Worm (Caenorhabditis elegans) whole organism, early embryonic: Measurements from ENCODE around the gene hot-7.

Experiments
- B0310.2 ChIP-seq: sonication (generic microtip); optimal IDR thresholded peaks from 2 replicates; lab custom pipeline; 2016; ENCODE audit warnings: mild to moderate bottlenecking, missing genetic modification characterization, missing compliant biosample characterization
- F13C5.2 ChIP-seq: sonication (generic microtip); optimal IDR thresholded peaks from 2 replicates; lab custom pipeline; 2017; ENCODE audit warnings: mild to moderate bottlenecking, missing genetic modification characterization, inconsistent platforms, missing compliant biosample characterization
- aly-1 ChIP-seq: sonication (generic microtip); optimal IDR thresholded peaks from 2 replicates; lab custom pipeline; 2016; ENCODE audit warnings: missing genetic modification characterization, missing compliant biosample characterization
- ama-1 ChIP-seq: fragments of 150-350 bp; optimal IDR thresholded peaks from 2 replicates; lab custom pipeline; 2014
- ceh-13 ChIP-seq: fragments of 200-800 bp; sonication (Bioruptor generic); optimal IDR thresholded peaks from 2 replicates; lab custom pipeline; 2018; ENCODE audit warnings: mild to moderate bottlenecking, missing genetic modification characterization, missing compliant biosample characterization
- ceh-36 ChIP-seq: sonication (generic microtip); optimal IDR thresholded peaks from 2 replicates; lab custom pipeline; 2016; ENCODE audit warnings: missing genetic modification characterization, inconsistent platforms, missing compliant biosample characterization
- ets-7 ChIP-seq: sonication (generic microtip); optimal IDR thresholded peaks from 2 replicates; lab custom pipeline; 2016; ENCODE audit warnings: missing genotype, missing genetic modification characterization, missing compliant biosample characterization
- flt-1 ChIP-seq: fragments of 200-800 bp; sonication (Bioruptor generic); IDR thresholded peaks from 2 replicates; pipeline ENCODE4 v1.3.6; 2022; ENCODE audit warnings: missing genetic modification characterization, missing compliant biosample characterization
- hmbx-1 ChIP-seq: sonication (generic microtip); optimal IDR thresholded peaks from 2 replicates; lab custom pipeline; 2016; ENCODE audit warnings: mild to moderate bottlenecking, missing genetic modification characterization, missing compliant biosample characterization
- hmg-4 ChIP-seq: fragments of 200-800 bp; sonication (Bioruptor generic); optimal IDR thresholded peaks from 2 replicates; lab custom pipeline; 2018; ENCODE audit warnings: mild to moderate bottlenecking, missing genetic modification characterization, missing compliant biosample characterization
- hnd-1 ChIP-seq: sonication (generic microtip); optimal IDR thresholded peaks from 2 replicates; lab custom pipeline; 2016; ENCODE audit warnings: missing genetic modification characterization, missing compliant biosample characterization
- pes-1 ChIP-seq: fragments of 200-800 bp; sonication (Bioruptor generic); IDR thresholded peaks from 2 replicates; pipeline ENCODE4 v1.3.6; 2022; ENCODE audit warnings: missing genetic modification reagents, missing genetic modification characterization, missing compliant biosample characterization
- scrt-1 ChIP-seq: fragments of 200-800 bp; sonication (Bioruptor generic); IDR thresholded peaks from 2 replicates; pipeline ENCODE4 v1.3.6; 2022; ENCODE audit warnings: missing genetic modification characterization, missing compliant biosample characterization
- sea-1 ChIP-seq: fragments of 200-800 bp; sonication (Bioruptor generic); conservative IDR thresholded peaks from 2 replicates; pipeline ENCODE4 v1.3.6; 2022; ENCODE audit warnings: missing genetic modification characterization, missing compliant biosample characterization
- tbx-11 ChIP-seq: fragments of 200-800 bp; sonication (Bioruptor generic); IDR thresholded peaks from 2 replicates; pipeline ENCODE4 v1.3.6; 2022; ENCODE audit warnings: missing genetic modification characterization, missing compliant biosample characterization
- tbx-37 ChIP-seq: fragments of 200-800 bp; sonication (Bioruptor generic); conservative IDR thresholded peaks from 2 replicates; pipeline ENCODE4 v1.3.6; 2022; ENCODE audit warnings: missing genetic modification reagents, missing genetic modification characterization, missing compliant biosample characterization
- tra-4 ChIP-seq: sonication (generic microtip); optimal IDR thresholded peaks from 2 replicates; lab custom pipeline; 2017; ENCODE audit warnings: missing genetic modification characterization, missing compliant biosample characterization

The hot-7 gene

ce11 chrII:14242259-14242658 is 31.0 kb downstream of the hot-7 start:
- TF ChIP-seq scrt-1, result no peak
- TF ChIP-seq tra-4 (tag; lab: Kevin White, UChicago), result no peak
- no peak for TF ChIP-seq ets-7
- TF ChIP-seq hmbx-1, result no peak
- TF ChIP-seq F13C5.2 (tag; lab: Kevin White, UChicago), result no peak
- no peak for TF ChIP-seq ama-1 (lab: Kevin White, UChicago)
- no peak for TF ChIP-seq hnd-1
- no peak for TF ChIP-seq sea-1 (GFP tag; lab: Robert Waterston, UW)
- no peak for TF ChIP-seq tbx-11
- no peak for TF ChIP-seq aly-1 (tag; lab: Kevin White, UChicago)
- no peak for TF ChIP-seq B0310.2 (tag; lab: Kevin White, UChicago)
- no peak for TF ChIP-seq flt-1 (GFP tag; lab: Robert Waterston, UW)
- TF ChIP-seq ceh-13 (GFP tag; lab: Kevin White, UChicago), result no peak
- TF ChIP-seq hmg-4, result no peak
- no peak for TF ChIP-seq tbx-37 (GFP tag; lab: Robert Waterston, UW)
- no peak for TF ChIP-seq pes-1 (GFP tag; lab: Robert Waterston, UW)
- TF ChIP-seq ceh-36 (tag; lab: Kevin White, UChicago), result no peak

ce11 chrII:14243503-14243902 is 32.3 kb downstream of the hot-7 start, which contains the start of gene jmjd-2:
jmjd-2 (minus strand) TSS chrII:14243603.
- no peak for TF ChIP-seq F13C5.2 (tag; lab: Kevin White, UChicago)
- TF ChIP-seq flt-1 (GFP tag; lab: Robert Waterston, UW), result no peak
- no peak for TF ChIP-seq hmbx-1
- TF ChIP-seq tbx-11, result no peak
- no peak for TF ChIP-seq ets-7
- no peak for TF ChIP-seq ceh-13 (GFP tag; lab: Kevin White, UChicago)
- TF ChIP-seq tbx-37 (GFP tag; lab: Robert Waterston, UW), result no peak
- no peak for TF ChIP-seq ceh-36 (tag; lab: Kevin White, UChicago)

- TF ChIP-seq ceh-13 (GFP tag; lab: Kevin White, UChicago) (no peak), hnd-1 (no peak), tbx-11 (no peak), aly-1 (tag; lab: Kevin White, UChicago) (no peak), hmg-4 (no peak)
These were observed 33.4 kb downstream of the hot-7 start for ce11 chrII:14244457-14245254.

- no peak for TF ChIP-seq ceh-13 (GFP tag; lab: Kevin White, UChicago)
- no peak for TF ChIP-seq tbx-37 (GFP tag; lab: Robert Waterston, UW)
- no peak for TF ChIP-seq F13C5.2 (tag; lab: Kevin White, UChicago)
- no peak for TF ChIP-seq scrt-1
- no peak for TF ChIP-seq sea-1 (GFP tag; lab: Robert Waterston, UW)
- TF ChIP-seq B0310.2 (tag; lab: Kevin White, UChicago), result no peak
- TF ChIP-seq ets-7, result no peak
These were observed 36.0 kb downstream of the hot-7 start for ce11 chrII:14247227-14247626.

- TF ChIP-seq pes-1 (GFP tag; lab: Robert Waterston, UW), result 0 out of 2 replicates have a peak, but pooled peaks have one; percentile 15
- peak; percentile 94 for TF ChIP-seq hmg-4
- TF ChIP-seq aly-1 (tag; lab: Kevin White, UChicago), result peak; percentile 15
- peak; percentile 64; the same call in 1 of the 2 replicates for TF ChIP-seq sea-1 (GFP tag; lab: Robert Waterston, UW)
- TF ChIP-seq tbx-11, result 0 out of 2 replicates have a peak, but pooled peaks have one; percentile 32
- TF ChIP-seq ama-1 (lab: Kevin White, UChicago), result no peak
- TF ChIP-seq F13C5.2 (tag; lab: Kevin White, UChicago), result no peak
These were observed 36.7 kb downstream of the hot-7 start for ce11 chrII:14247748-14248502.

- no peak; the same call in 1 of the 2 replicates for TF ChIP-seq sea-1 (GFP tag; lab: Robert Waterston, UW)
- TF ChIP-seq B0310.2 (tag; lab: Kevin White, UChicago), result no peak
- TF ChIP-seq ceh-13 (GFP tag; lab: Kevin White, UChicago), result no peak
- TF ChIP-seq pes-1 (GFP tag; lab: Robert Waterston, UW), result peak; percentile 61
- peak; percentile 20 for TF ChIP-seq ets-7
- no peak for TF ChIP-seq hnd-1
- no peak for TF ChIP-seq tbx-37 (GFP tag; lab: Robert Waterston, UW)
- TF ChIP-seq hmbx-1, result no peak
- peak; percentile 76 for TF ChIP-seq hmg-4
- 0 out of 2 replicates have a peak, but pooled peaks have one; percentile 22 for TF ChIP-seq tbx-11
- peak; percentile 95 for TF ChIP-seq ama-1 (lab: Kevin White, UChicago)
- no peak for TF ChIP-seq F13C5.2 (tag; lab: Kevin White, UChicago)
- peak; percentile 70 for TF ChIP-seq aly-1 (tag; lab: Kevin White, UChicago)
- peak; percentile 73 for TF ChIP-seq flt-1 (GFP tag; lab: Robert Waterston, UW)
- peak; percentile 14 for TF ChIP-seq ceh-36 (tag; lab: Kevin White, UChicago)
- no peak for TF ChIP-seq scrt-1
- TF ChIP-seq tra-4 (tag; lab: Kevin White, UChicago), result no peak
These were observed 38.3 kb downstream of the hot-7 start for ce11 chrII:14249489-14249888.
